Worm (Caenorhabditis elegans): Measurements from ENCODE around the gene wht-8.

Gene wht-8

DNA sequence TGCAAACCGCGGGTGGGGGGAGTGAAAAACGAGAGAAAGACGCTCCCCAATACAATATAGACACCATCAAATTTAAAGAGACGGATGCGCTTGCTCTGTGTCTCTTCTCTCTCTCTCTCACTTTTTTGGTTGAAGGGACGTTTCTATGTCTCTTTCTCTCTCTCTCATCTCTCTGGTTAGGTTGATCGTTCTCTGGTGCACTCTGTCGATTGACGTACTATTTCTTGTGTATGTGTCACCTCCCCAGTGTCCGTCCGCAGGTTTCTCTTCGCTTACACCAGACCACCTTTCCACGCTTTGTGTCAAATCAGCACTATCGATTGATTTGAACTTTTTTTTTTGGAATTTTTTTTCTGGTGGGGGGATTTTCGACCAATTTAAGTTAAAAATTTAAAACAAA lies 24.8 kb downstream of the wht-8 start:
- TF ChIP-seq zip-2 (tag; optimal IDR thresholded peaks at IDR 0.05) = no peak
- TF ChIP-seq zag-1 (tag; optimal IDR thresholded peaks at IDR 0.05) = no peak
- no peak for TF ChIP-seq snpc-1.2 (GFP tag; IDR thresholded peaks at IDR 0.05)
- peak; percentile 16 for TF ChIP-seq aha-1 (tag)
- TF ChIP-seq lin-38 (GFP tag; IDR thresholded peaks at IDR 0.05) = peak; percentile 50
- no peak for TF ChIP-seq Y75B8A.6 (GFP tag; IDR thresholded peaks at IDR 0.05)
- TF ChIP-seq zfp-2 (tag; optimal IDR thresholded peaks at IDR 0.05) = no peak
- no peak for TF ChIP-seq ceh-82 (tag; optimal IDR thresholded peaks at IDR 0.05)
- no peak for TF ChIP-seq ZK337.2 (GFP tag; IDR thresholded peaks at IDR 0.05)
- TF ChIP-seq nhr-6 (tag; optimal IDR thresholded peaks at IDR 0.05) = peak; percentile 71
- TF ChIP-seq ceh-28 (tag; optimal IDR thresholded peaks at IDR 0.05) = peak; percentile 69
- peak; percentile 76 for TF ChIP-seq mes-2 (tag; optimal IDR thresholded peaks at IDR 0.05; ENCODE audit: poor library complexity, severe bottlenecking)
- TF ChIP-seq rbr-2 (tag; optimal IDR thresholded peaks at IDR 0.05) = peak; percentile 46
- TF ChIP-seq T26A8.4 (GFP tag; IDR thresholded peaks at IDR 0.05) = peak; percentile 31; the same call in 1 of the 2 replicates
- TF ChIP-seq dmd-9 (GFP tag; IDR thresholded peaks at IDR 0.05) = no peak
- TF ChIP-seq ztf-7 (tag; optimal IDR thresholded peaks at IDR 0.05) = peak; percentile 6
- peak; percentile 42 for TF ChIP-seq dpl-1 (GFP tag; optimal IDR thresholded peaks at IDR 0.05)
- peak in 1 of 2 experiments; percentile 49 for TF ChIP-seq hif-1 (tag; optimal IDR thresholded peaks at IDR 0.05)
- TF ChIP-seq dmd-6 (GFP tag; IDR thresholded peaks at IDR 0.05) = peak; percentile 82
- no peak for TF ChIP-seq Y48G9A.11 (GFP tag; IDR thresholded peaks at IDR 0.05)
- peak; percentile 59 for TF ChIP-seq nhr-77 (tag; optimal IDR thresholded peaks at IDR 0.05)
- TF ChIP-seq aly-2 (tag; optimal IDR thresholded peaks at IDR 0.05) = no peak
- peak; percentile 91 for TF ChIP-seq mep-1 (tag; optimal IDR thresholded peaks at IDR 0.05)
- TF ChIP-seq zfp-3 (GFP tag; conservative IDR thresholded peaks at IDR 0.05) = no peak
- no peak for TF ChIP-seq egl-27 (tag; optimal IDR thresholded peaks at IDR 0.05)
- TF ChIP-seq ztf-11 (tag; optimal IDR thresholded peaks at IDR 0.05) = no peak
- TF ChIP-seq spr-1 (tag; optimal IDR thresholded peaks at IDR 0.05) = peak; percentile 57
- peak; percentile 68; the same call in 1 of the 2 replicates for TF ChIP-seq ceh-20 (GFP tag; IDR thresholded peaks at IDR 0.05)
- TF ChIP-seq lin-29 (GFP tag; IDR thresholded peaks at IDR 0.05) = no peak
- TF ChIP-seq snpc-4 (tag; optimal IDR thresholded peaks at IDR 0.05) = no peak
- peak; percentile 50 for TF ChIP-seq nhr-48 (tag; optimal IDR thresholded peaks at IDR 0.05)
- no peak for TF ChIP-seq unc-39 (tag; optimal IDR thresholded peaks at IDR 0.05)
- no peak for TF ChIP-seq madf-9 (GFP tag; conservative IDR thresholded peaks at IDR 0.05)
- no peak for TF ChIP-seq ceh-32 (tag; optimal IDR thresholded peaks at IDR 0.05; ENCODE audit: poor library complexity)
- no peak for TF ChIP-seq daf-16 (GFP tag; optimal IDR thresholded peaks at IDR 0.05)
- peak; percentile 74 for TF ChIP-seq daf-16 (tag; optimal IDR thresholded peaks at IDR 0.05)
- TF ChIP-seq daf-19 (GFP tag; conservative IDR thresholded peaks at IDR 0.05) = no peak
- peak; percentile 14 for TF ChIP-seq nhr-11 (tag; optimal IDR thresholded peaks at IDR 0.05)
- peak; percentile 35 for TF ChIP-seq pqm-1 (tag; optimal IDR thresholded peaks at IDR 0.05)
- peak; percentile 29 for TF ChIP-seq lin-13 (GFP tag; optimal IDR thresholded peaks at IDR 0.05)
- TF ChIP-seq hmg-1.1 (GFP tag; IDR thresholded peaks at IDR 0.05) = peak; percentile 69
- TF ChIP-seq tra-1 (GFP tag; IDR thresholded peaks at IDR 0.05) = 0 out of 2 replicates have a peak, but pooled peaks have one; percentile 47
- no peak; the same call in 1 of the 2 replicates for TF ChIP-seq pha-4 (GFP tag; IDR thresholded peaks at IDR 0.05)
- no peak for TF ChIP-seq pha-4 (tag; optimal IDR thresholded peaks at IDR 0.05)
- TF ChIP-seq cey-2 (tag; optimal IDR thresholded peaks at IDR 0.05; ENCODE audit: borderline replicate concordance, insufficient read depth) = no peak
- TF ChIP-seq nhr-25 (tag; optimal IDR thresholded peaks at IDR 0.05; ENCODE audit: borderline replicate concordance, insufficient read depth) = peak; percentile 43
- peak; percentile 87 for TF ChIP-seq hlh-30 (tag; optimal IDR thresholded peaks at IDR 0.05; ENCODE audit: insufficient read depth)
- TF ChIP-seq lin-39 (tag; optimal IDR thresholded peaks at IDR 0.05) = no peak
- peak; percentile 30 to 74 for TF ChIP-seq lsy-2 (tag; optimal IDR thresholded peaks at IDR 0.05)
- peak; percentile 89 for TF ChIP-seq hlh-11 (tag; optimal IDR thresholded peaks at IDR 0.05)
- peak in 1 of 2 experiments; percentile 99 for TF ChIP-seq unc-62 (GFP tag; optimal IDR thresholded peaks at IDR 0.05 in 1 of 2)
- no peak for TF ChIP-seq unc-62 (tag; optimal IDR thresholded peaks at IDR 0.05)
